Worm (Caenorhabditis elegans): ENCODE results near the gene sams-4.

- TF ChIP-seq hlh-1 (tag; optimal IDR thresholded peaks at IDR 0.05) (no peak), nhr-76 (tag; optimal IDR thresholded peaks at IDR 0.05) (no peak), pha-4 (tag; optimal IDR thresholded peaks at IDR 0.05) (no peak), zip-8 (tag; optimal IDR thresholded peaks at IDR 0.05) (no peak), unc-39 (tag; optimal IDR thresholded peaks at IDR 0.05) (no peak), mep-1 (tag; optimal IDR thresholded peaks at IDR 0.05) (no peak), ces-1 (GFP tag; optimal IDR thresholded peaks at IDR 0.05) (no peak), ztf-11 (tag; optimal IDR thresholded peaks at IDR 0.05) (no peak), elt-3 (tag; optimal IDR thresholded peaks at IDR 0.05) (no peak)
Observed at ce11 chrIV:5806348-5806747, 39.8 kb downstream of the sams-4 start.
